Worm (Caenorhabditis elegans): ENCODE measurements around the gene C42D4.13.

DNA sequence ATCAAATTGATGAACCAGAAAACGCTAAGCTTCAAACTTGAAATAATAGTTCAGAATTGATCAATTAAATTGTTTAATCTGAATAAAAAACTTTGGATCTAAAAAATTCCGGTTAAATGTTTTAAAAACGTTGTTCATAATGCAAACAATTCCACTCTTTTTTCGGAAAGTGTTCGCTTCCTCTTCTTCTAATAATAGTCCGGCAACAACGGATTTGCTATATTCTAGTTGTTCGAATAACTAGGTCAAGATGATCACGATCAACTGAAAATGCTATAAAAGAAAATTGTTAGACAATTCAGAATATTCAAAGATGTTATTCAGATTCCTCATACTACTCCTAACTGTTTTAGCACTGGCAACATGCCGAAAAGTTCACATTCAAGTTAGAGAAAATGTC, 43.0 kb upstream of the C42D4.13 start, which contains the start of gene D2024.4:
- no peak for TF ChIP-seq mep-1 (tag; optimal IDR thresholded peaks at IDR 0.05)
- no peak for TF ChIP-seq unc-62 (GFP tag; optimal IDR thresholded peaks at IDR 0.05)
- no peak for TF ChIP-seq nhr-12 (tag; optimal IDR thresholded peaks at IDR 0.05)
- no peak for TF ChIP-seq sem-2 (GFP tag; optimal IDR thresholded peaks at IDR 0.05)
- TF ChIP-seq blmp-1 (tag; optimal IDR thresholded peaks at IDR 0.05) = no peak
- no peak for TF ChIP-seq nhr-237 (tag; optimal IDR thresholded peaks at IDR 0.05)
- no peak for TF ChIP-seq ceh-39 (tag; optimal IDR thresholded peaks at IDR 0.05)
- TF ChIP-seq unc-39 (tag; optimal IDR thresholded peaks at IDR 0.05) = no peak
- TF ChIP-seq snpc-4 (tag; optimal IDR thresholded peaks at IDR 0.05) = no peak

Data from whole organism, mixed stage, embryonic.